Fruit fly (Drosophila melanogaster) whole organism, embryonic: ENCODE data around the gene AlaRS-m.
A peak's percentile ranks its signal among the peaks of the same experiment; 100 is the strongest.

Experiments
- Atf3 ChIP-seq: fragments of 200-800 bp; sonication (Bioruptor generic); optimal IDR thresholded peaks from 3 replicates; lab custom pipeline; 2016; ENCODE audit warnings: missing biosample characterization, missing genetic modification characterization
- Atf6 ChIP-seq: fragments of 200-800 bp; sonication (Bioruptor generic); IDR thresholded peaks from 2 replicates; pipeline ENCODE4 v1.3.6; 2022; ENCODE audit warnings: missing biosample characterization, missing genetic modification characterization
- BEAF-32 ChIP-seq: fragments of 200-800 bp; sonication (Bioruptor generic); optimal IDR thresholded peaks from 3 replicates; lab custom pipeline; 2017; ENCODE audit warnings: missing biosample characterization, missing genetic modification characterization, mild to moderate bottlenecking, moderate library complexity, missing genetic modification reagents
- CG1024 ChIP-seq: fragments of 200-800 bp; sonication (Bioruptor generic); IDR thresholded peaks from 2 replicates; pipeline ENCODE4 v1.3.6; 2022; ENCODE audit warnings: missing biosample characterization, missing genetic modification characterization
- CG10543 ChIP-seq: fragments of 200-800 bp; sonication (Bioruptor generic); optimal IDR thresholded peaks from 3 replicates; lab custom pipeline; 2017; ENCODE audit warnings: missing biosample characterization, mild to moderate bottlenecking, missing genetic modification characterization, moderate library complexity
- CG10654 ChIP-seq: fragments of 200-800 bp; sonication (Bioruptor generic); optimal IDR thresholded peaks from 2 replicates; lab custom pipeline; 2016; ENCODE audit warnings: missing biosample characterization, missing genetic modification characterization
- CG11247 ChIP-seq: fragments of 200-800 bp; sonication (Bioruptor generic); IDR thresholded peaks from 2 replicates; pipeline ENCODE4 v1.3.6; 2022; ENCODE audit warnings: missing biosample characterization, missing genetic modification characterization
- CG11398 ChIP-seq: fragments of 200-800 bp; sonication (Bioruptor generic); optimal IDR thresholded peaks from 2 replicates; lab custom pipeline; 2016; ENCODE audit warnings: missing biosample characterization, missing genetic modification characterization
- CG12104 ChIP-seq: fragments of 200-800 bp; sonication (Bioruptor generic); optimal IDR thresholded peaks from 3 replicates; lab custom pipeline; 2016; ENCODE audit warnings: missing biosample characterization, missing genetic modification characterization
- CG12236 ChIP-seq: fragments of 200-800 bp; sonication (Bioruptor generic); optimal IDR thresholded peaks from 2 replicates; lab custom pipeline; 2016; ENCODE audit warnings: missing biosample characterization, missing genetic modification characterization
- CG12391 ChIP-seq: fragments of 200-800 bp; sonication (Bioruptor generic); optimal IDR thresholded peaks from 3 replicates; lab custom pipeline; 2018; ENCODE audit warnings: missing biosample characterization, mild to moderate bottlenecking, missing genetic modification characterization, moderate library complexity
- CG18262 ChIP-seq: fragments of 200-800 bp; optimal IDR thresholded peaks from 3 replicates; lab custom pipeline; 2019; ENCODE audit warnings: missing biosample characterization, mild to moderate bottlenecking, missing genetic modification characterization, moderate library complexity
- CG34376 ChIP-seq: fragments of 200-800 bp; sonication (Bioruptor generic); optimal IDR thresholded peaks from 2 replicates; lab custom pipeline; 2018; ENCODE audit warnings: missing biosample characterization, mild to moderate bottlenecking, missing genetic modification characterization
- CG4282 ChIP-seq: fragments of 200-800 bp; sonication (Bioruptor generic); optimal IDR thresholded peaks from 2 replicates; lab custom pipeline; 2016; ENCODE audit warnings: missing biosample characterization, missing genetic modification characterization
- CG6791 ChIP-seq: fragments of 200-800 bp; sonication (Bioruptor generic); IDR thresholded peaks from 3 replicates; pipeline ENCODE4 v1.3.6; 2022; ENCODE audit warnings: missing biosample characterization, missing genetic modification characterization; ENCODE audit not compliant: partially characterized antibody
- CG7963 ChIP-seq: fragments of 200-800 bp; sonication (Bioruptor generic); IDR thresholded peaks from 3 replicates; pipeline ENCODE4 v1.3.6; 2022; ENCODE audit warnings: missing biosample characterization, missing genetic modification characterization; ENCODE audit not compliant: partially characterized antibody
- CG8359 ChIP-seq: fragments of 200-800 bp; sonication (Bioruptor generic); optimal IDR thresholded peaks from 2 replicates; lab custom pipeline; 2017; ENCODE audit warnings: missing biosample characterization, mild to moderate bottlenecking, missing genetic modification characterization, borderline replicate concordance
- CG8478 ChIP-seq: fragments of >200 bp; optimal IDR thresholded peaks from 2 replicates; lab custom pipeline; 2018
- CG9727 ChIP-seq: fragments of 200-800 bp; sonication (Bioruptor generic); optimal IDR thresholded peaks from 3 replicates; lab custom pipeline; 2017; ENCODE audit warnings: missing biosample characterization, mild to moderate bottlenecking, missing genetic modification characterization
- CG9817 ChIP-seq: fragments of 200-800 bp; sonication (Bioruptor generic); optimal IDR thresholded peaks from 2 replicates; lab custom pipeline; 2018; ENCODE audit warnings: missing biosample characterization, mild to moderate bottlenecking, missing genetic modification characterization, moderate library complexity
- D19A ChIP-seq: fragments of 200-800 bp; optimal IDR thresholded peaks from 3 replicates; lab custom pipeline; 2019; ENCODE audit warnings: missing biosample characterization, mild to moderate bottlenecking, missing genetic modification characterization, moderate library complexity
- Dek ChIP-seq: fragments of 200-800 bp; sonication (Bioruptor generic); optimal IDR thresholded peaks from 3 replicates; lab custom pipeline; 2019; ENCODE audit warnings: missing biosample characterization, mild to moderate bottlenecking, missing genetic modification characterization, moderate library complexity
- Dip2 ChIP-seq: fragments of 200-800 bp; sonication (Bioruptor generic); IDR thresholded peaks from 2 replicates; pipeline ENCODE4 v1.3.6; 2022; ENCODE audit warnings: missing biosample characterization, missing genetic modification characterization
- Eip74EF ChIP-seq, 2 experiments: fragments of 200-800 bp in 1 of 2; fragments of >200 bp in 1 of 2; sonication (Bioruptor generic) in 1 of 2; optimal IDR thresholded peaks; 2 replicates each; lab custom pipeline; 2017 to 2019; ENCODE audit warnings: missing biosample characterization in 2 of 2, missing genetic modification characterization in 2 of 2, mild to moderate bottlenecking in 1 of 2, moderate library complexity in 1 of 2
- Elba2 ChIP-seq: fragments of 200-800 bp; sonication (Bioruptor generic); optimal IDR thresholded peaks from 3 replicates; lab custom pipeline; 2016; ENCODE audit warnings: missing biosample characterization, missing genetic modification characterization
- Gsc ChIP-seq: fragments of 200-800 bp; sonication (Bioruptor generic); IDR thresholded peaks from 2 replicates; pipeline ENCODE4 v1.3.6; 2022; ENCODE audit warnings: missing biosample characterization, missing genetic modification characterization
- Jarid2 ChIP-seq: fragments of 200-800 bp; sonication (Bioruptor generic); optimal IDR thresholded peaks from 3 replicates; lab custom pipeline; 2017; ENCODE audit warnings: mild to moderate bottlenecking, missing biosample characterization, missing genetic modification reagents, missing genetic modification characterization
- MESR4 ChIP-seq: fragments of 200-800 bp; sonication (Bioruptor generic); optimal IDR thresholded peaks from 2 replicates; lab custom pipeline; 2018; ENCODE audit warnings: missing biosample characterization, mild to moderate bottlenecking, missing genetic modification characterization, moderate library complexity
- NC2β ChIP-seq: fragments of 200-800 bp; sonication (Bioruptor generic); optimal IDR thresholded peaks from 2 replicates; lab custom pipeline; 2016; ENCODE audit warnings: missing biosample characterization, missing genetic modification characterization
- Nf-YA ChIP-seq: fragments of 200-800 bp; sonication (Bioruptor generic); IDR thresholded peaks from 2 replicates; pipeline ENCODE4 v1.3.6; 2022; ENCODE audit warnings: missing biosample characterization, missing genetic modification characterization
- Rfx ChIP-seq: fragments of 200-800 bp; sonication (Bioruptor generic); IDR thresholded peaks from 2 replicates; pipeline ENCODE4 v1.3.6; 2022; ENCODE audit warnings: missing biosample characterization, missing genetic modification characterization
- Scr ChIP-seq: fragments of 200-800 bp; sonication (Bioruptor generic); IDR thresholded peaks from 2 replicates; pipeline ENCODE4 v1.3.6; 2022; ENCODE audit warnings: missing biosample characterization, missing genetic modification characterization; ENCODE audit not compliant: partially characterized antibody
- ac ChIP-seq: fragments of 200-800 bp; sonication (Bioruptor generic); optimal IDR thresholded peaks from 3 replicates; lab custom pipeline; 2017; ENCODE audit warnings: missing biosample characterization, mild to moderate bottlenecking, missing genetic modification characterization
- ase ChIP-seq: fragments of 200-800 bp; sonication (Bioruptor generic); IDR thresholded peaks from 3 replicates; pipeline ENCODE4 v1.3.6; 2022; ENCODE audit warnings: missing biosample characterization, missing genetic modification characterization
- bab2 ChIP-seq: fragments of 200-800 bp; sonication (Bioruptor generic); optimal IDR thresholded peaks from 2 replicates; lab custom pipeline; 2016; ENCODE audit warnings: missing biosample characterization, missing genetic modification characterization
- caup ChIP-seq: fragments of 200-800 bp; sonication (Bioruptor generic); optimal IDR thresholded peaks from 3 replicates; lab custom pipeline; 2017; ENCODE audit warnings: missing biosample characterization, mild to moderate bottlenecking, missing genetic modification characterization, moderate library complexity; ENCODE audit not compliant: severe bottlenecking
- chm ChIP-seq: fragments of 200-800 bp; sonication (Bioruptor generic); IDR thresholded peaks from 2 replicates; pipeline ENCODE4 v1.3.6; 2022; ENCODE audit warnings: missing biosample characterization, missing genetic modification characterization
- crol ChIP-seq: fragments of 200-800 bp; sonication (Bioruptor generic); IDR thresholded peaks from 2 replicates; pipeline ENCODE4 v1.3.6; 2022; ENCODE audit warnings: missing biosample characterization, missing genetic modification characterization
- fru ChIP-seq: fragments of >200 bp; optimal IDR thresholded peaks from 2 replicates; lab custom pipeline; 2017
- gem ChIP-seq: fragments of 200-800 bp; sonication (Bioruptor generic); optimal IDR thresholded peaks from 2 replicates; lab custom pipeline; 2019; ENCODE audit warnings: missing biosample characterization, mild to moderate bottlenecking, missing genetic modification characterization, moderate library complexity
- ken ChIP-seq: fragments of 200-800 bp; sonication (Bioruptor generic); IDR thresholded peaks from 3 replicates; pipeline ENCODE4 v1.3.6; 2022; ENCODE audit warnings: missing biosample characterization, missing genetic modification characterization
- klu ChIP-seq: fragments of 200-800 bp; sonication (Bioruptor generic); IDR thresholded peaks from 2 replicates; pipeline ENCODE4 v1.3.6; 2022; ENCODE audit warnings: missing biosample characterization, missing genetic modification characterization
- knrl ChIP-seq: fragments of 200-800 bp; sonication (Bioruptor generic); IDR thresholded peaks from 3 replicates; pipeline ENCODE4 v1.3.6; 2022; ENCODE audit warnings: missing biosample characterization, missing genetic modification characterization; ENCODE audit not compliant: partially characterized antibody
- nom ChIP-seq: fragments of 200-800 bp; sonication (Bioruptor generic); optimal IDR thresholded peaks from 2 replicates; lab custom pipeline; 2017; ENCODE audit warnings: missing biosample characterization, missing genetic modification characterization, mild to moderate bottlenecking, moderate library complexity, missing genetic modification reagents
- odd ChIP-seq: fragments of 200-800 bp; sonication (Bioruptor generic); optimal IDR thresholded peaks from 2 replicates; lab custom pipeline; 2017; ENCODE audit warnings: missing biosample characterization, mild to moderate bottlenecking, missing genetic modification characterization
- peb ChIP-seq: fragments of 200-800 bp; sonication (Bioruptor generic); IDR thresholded peaks from 2 replicates; pipeline ENCODE4 v1.3.6; 2022; ENCODE audit warnings: missing biosample characterization, missing genetic modification characterization
- run ChIP-seq: fragments of 200-800 bp; sonication (Bioruptor generic); optimal IDR thresholded peaks from 3 replicates; lab custom pipeline; 2018; ENCODE audit warnings: missing biosample characterization, mild to moderate bottlenecking, missing genetic modification characterization
- salm ChIP-seq: fragments of 200-800 bp; sonication (Bioruptor generic); optimal IDR thresholded peaks from 2 replicates; lab custom pipeline; 2018; ENCODE audit warnings: missing biosample characterization, mild to moderate bottlenecking, missing genetic modification characterization
- sug ChIP-seq: fragments of 200-800 bp; optimal IDR thresholded peaks from 2 replicates; lab custom pipeline; 2019; ENCODE audit warnings: missing biosample characterization, mild to moderate bottlenecking, missing genetic modification characterization, moderate library complexity
- tll ChIP-seq, 2 experiments: fragments of 200-800 bp in 1 of 2; fragments of >200 bp in 1 of 2; sonication (Bioruptor generic) in 1 of 2; optimal IDR thresholded peaks; 2 replicates each; lab custom pipeline; 2017 to 2019; ENCODE audit warnings: missing biosample characterization in 2 of 2, missing genetic modification characterization in 2 of 2, mild to moderate bottlenecking in 1 of 2, moderate library complexity in 1 of 2

The AlaRS-m gene

dm6 chr3L:5139312-5139711, 6.6 kb upstream of the AlaRS-m start, which contains the start of the genes Tcs5 and CHMP2B (continued):
- TF ChIP-seq CG9727 (GFP tag; lab: Kevin White, UChicago) (peak; percentile 99), ase (GFP tag; lab: Robert Waterston, UW) (peak; percentile 100), fru (lab: Kevin White, UChicago) (no peak), Dek (peak; percentile 100), Nf-YA (GFP tag; lab: Robert Waterston, UW) (peak; percentile 99), NC2β (GFP tag; lab: Kevin White, UChicago) (peak; percentile 99), ken (peak; percentile 100), sug (tag; lab: Kevin White, UChicago) (peak; percentile 99), CG8478 (no peak), odd (GFP tag; lab: Kevin White, UChicago) (peak; percentile 99), gem (tag; lab: Kevin White, UChicago) (peak; percentile 100), CG9817 (peak; percentile 100), Atf3 (peak; percentile 100), CG12391 (tag; lab: Kevin White, UChicago) (peak; percentile 100), CG34376 (GFP tag; lab: Kevin White, UChicago) (peak; percentile 99), Rfx (peak; percentile 100), crol (GFP tag; lab: Robert Waterston, UW) (peak; percentile 94), CG12236 (GFP tag; lab: Kevin White, UChicago) (peak; percentile 99), CG10654 (GFP tag; lab: Kevin White, UChicago) (peak; percentile 100), peb (GFP tag; lab: Robert Waterston, UW) (peak; percentile 100), Gsc (GFP tag; lab: Robert Waterston, UW) (peak; percentile 100), Dip2 (GFP tag; lab: Robert Waterston, UW) (peak; percentile 85), Eip74EF (GFP tag; optimal IDR thresholded peaks at IDR 0.05; lab: Kevin White, UChicago) (peak in 1 of 2 experiments; percentile 92), salm (peak; percentile 99), CG7963 (GFP tag; lab: Robert Waterston, UW) (no peak), run (tag; lab: Kevin White, UChicago) (peak; percentile 98), tll (GFP tag; optimal IDR thresholded peaks at IDR 0.05; lab: Kevin White, UChicago) (peak in 1 of 2 experiments; percentile 87), CG10543 (GFP tag; lab: Kevin White, UChicago) (peak; percentile 99), D19A (peak; percentile 97), CG12104 (GFP tag; lab: Kevin White, UChicago) (peak; percentile 99), CG4282 (GFP tag; lab: Kevin White, UChicago) (peak; percentile 99), CG18262 (tag; lab: Kevin White, UChicago) (peak; percentile 97), bab2 (peak; percentile 100), knrl (GFP tag; lab: Robert Waterston, UW) (peak; percentile 54), caup (GFP tag; lab: Kevin White, UChicago) (peak; percentile 100), MESR4 (GFP tag; lab: Kevin White, UChicago) (peak; percentile 94), Atf6 (GFP tag; lab: Robert Waterston, UW) (peak; percentile 100), Scr (GFP tag; lab: Robert Waterston, UW) (peak; percentile 30; the same call in 1 of the 2 replicates), Elba2 (GFP tag; lab: Kevin White, UChicago) (peak; percentile 99), klu (GFP tag; lab: Robert Waterston, UW) (peak; percentile 100), BEAF-32 (GFP tag; lab: Kevin White, UChicago) (peak; percentile 54), CG8359 (peak; percentile 96), CG11398 (GFP tag; lab: Kevin White, UChicago) (peak; percentile 99), CG1024 (GFP tag; lab: Robert Waterston, UW) (peak; percentile 99), ac (GFP tag; lab: Kevin White, UChicago) (peak; percentile 99), chm (GFP tag; lab: Robert Waterston, UW) (peak; percentile 100), CG6791 (GFP tag; lab: Robert Waterston, UW) (peak; percentile 51; the same call in 1 of the 3 replicates), CG11247 (GFP tag; lab: Robert Waterston, UW) (peak; percentile 100), nom (peak; percentile 99), Jarid2 (GFP tag; lab: Kevin White, UChicago) (peak; percentile 94)
